Fruit fly (Drosophila melanogaster) whole organism, pupa: ENCODE results near the gene Jon74E.

Experiments
- CG10348 ChIP-seq: fragments of 200-800 bp; sonication (Bioruptor generic); IDR thresholded peaks from 2 replicates; pipeline ENCODE4 v1.3.6; 2022; ENCODE audit warnings: missing biosample characterization, missing genetic modification characterization
- CG12605 ChIP-seq: fragments of 200-800 bp; sonication (Bioruptor generic); IDR thresholded peaks from 2 replicates; pipeline ENCODE4 v1.3.6; 2022; ENCODE audit warnings: missing biosample characterization, missing genetic modification characterization
- CG13204 ChIP-seq: fragments of 200-800 bp; sonication (Bioruptor generic); optimal IDR thresholded peaks from 2 replicates; lab custom pipeline; 2018; ENCODE audit warnings: missing biosample characterization, mild to moderate bottlenecking, missing genetic modification characterization, moderate library complexity
- CG14655 ChIP-seq: fragments of 200-800 bp; sonication (Bioruptor generic); optimal IDR thresholded peaks from 3 replicates; lab custom pipeline; 2017; ENCODE audit warnings: mild to moderate bottlenecking, missing biosample characterization, missing genetic modification reagents, missing genetic modification characterization
- CG15710 ChIP-seq: fragments of 200-800 bp; sonication (Bioruptor generic); optimal IDR thresholded peaks from 2 replicates; lab custom pipeline; 2018; ENCODE audit warnings: missing biosample characterization, mild to moderate bottlenecking, missing genetic modification characterization, moderate library complexity
- CG17806 ChIP-seq: fragments of 200-800 bp; sonication (Bioruptor generic); optimal IDR thresholded peaks from 2 replicates; lab custom pipeline; 2018; ENCODE audit warnings: missing biosample characterization, mild to moderate bottlenecking, missing genetic modification characterization, moderate library complexity
- CG32121 ChIP-seq: fragments of 200-800 bp; sonication (Bioruptor generic); IDR thresholded peaks from 2 replicates; pipeline ENCODE4 v1.3.6; 2022; ENCODE audit warnings: missing biosample characterization, missing genetic modification characterization
- CG34367 ChIP-seq: fragments of 200-800 bp; sonication (Bioruptor generic); optimal IDR thresholded peaks from 2 replicates; lab custom pipeline; 2018; ENCODE audit warnings: missing biosample characterization, mild to moderate bottlenecking, missing genetic modification characterization
- CG4496 ChIP-seq: fragments of 200-800 bp; sonication (Bioruptor generic); IDR thresholded peaks from 3 replicates; pipeline ENCODE4 v1.3.6; 2022; ENCODE audit warnings: missing biosample characterization, missing genetic modification characterization
- CG8159 ChIP-seq: fragments of 200-800 bp; sonication (Bioruptor generic); optimal IDR thresholded peaks from 3 replicates; lab custom pipeline; 2018; ENCODE audit warnings: missing biosample characterization, mild to moderate bottlenecking, missing genetic modification characterization, moderate library complexity
- CG8301 ChIP-seq: fragments of 200-800 bp; sonication (Bioruptor generic); optimal IDR thresholded peaks from 2 replicates; lab custom pipeline; 2018; ENCODE audit warnings: missing biosample characterization, mild to moderate bottlenecking, missing genetic modification characterization
- CG9948 ChIP-seq: fragments of 200-800 bp; sonication (Bioruptor generic); optimal IDR thresholded peaks from 2 replicates; lab custom pipeline; 2018; ENCODE audit warnings: missing biosample characterization, mild to moderate bottlenecking, missing genetic modification characterization, moderate library complexity
- D1 ChIP-seq: fragments of 200-800 bp; sonication (Bioruptor generic); optimal IDR thresholded peaks from 2 replicates; lab custom pipeline; 2018; ENCODE audit warnings: missing biosample characterization, mild to moderate bottlenecking, missing genetic modification characterization, moderate library complexity
- EcR ChIP-seq: fragments of 200-800 bp; sonication (Bioruptor generic); optimal IDR thresholded peaks from 3 replicates; lab custom pipeline; 2019; ENCODE audit warnings: missing biosample characterization, missing genetic modification characterization, mild to moderate bottlenecking, moderate library complexity, missing genetic modification reagents
- Ets98B ChIP-seq: fragments of 200-800 bp; sonication (Bioruptor generic); IDR thresholded peaks from 2 replicates; pipeline ENCODE4 v1.3.6; 2022; ENCODE audit warnings: missing biosample characterization, missing genetic modification characterization
- Pif1A ChIP-seq: fragments of 200-800 bp; sonication (Bioruptor generic); optimal IDR thresholded peaks from 3 replicates; lab custom pipeline; 2016; ENCODE audit warnings: missing biosample characterization, missing genetic modification characterization
- Pif1B ChIP-seq: fragments of 200-800 bp; sonication (Bioruptor generic); optimal IDR thresholded peaks from 3 replicates; lab custom pipeline; 2016; ENCODE audit warnings: missing biosample characterization, missing genetic modification characterization
- Snoo ChIP-seq: fragments of 200-800 bp; sonication (Bioruptor generic); optimal IDR thresholded peaks from 3 replicates; lab custom pipeline; 2017; ENCODE audit warnings: missing biosample characterization, mild to moderate bottlenecking, missing genetic modification characterization, inconsistent platforms
- fd96Ca ChIP-seq: fragments of 200-800 bp; sonication (Bioruptor generic); IDR thresholded peaks from 3 replicates; pipeline ENCODE4 v1.3.6; 2022; ENCODE audit warnings: missing biosample characterization, missing genetic modification characterization
- gl ChIP-seq: fragments of 200-800 bp; sonication (Bioruptor generic); optimal IDR thresholded peaks from 2 replicates; lab custom pipeline; 2018; ENCODE audit warnings: missing biosample characterization, mild to moderate bottlenecking, missing genetic modification characterization
- rn ChIP-seq: fragments of 200-800 bp; sonication (Bioruptor generic); IDR thresholded peaks from 2 replicates; pipeline ENCODE4 v1.3.6; 2022; ENCODE audit warnings: missing biosample characterization, missing genetic modification characterization

The Jon74E gene

dm6 chr3L:17590049-17590448, 41.1 kb upstream of the Jon74E start:
- TF ChIP-seq CG32121 (GFP tag; lab: Robert Waterston, UW): no peak
- TF ChIP-seq CG13204 (GFP tag; lab: Kevin White, UChicago): no peak
- TF ChIP-seq CG10348: no peak
- TF ChIP-seq CG8159 (tag; lab: Kevin White, UChicago): peak; percentile 59
- no peak for TF ChIP-seq Pif1A (GFP tag; lab: Kevin White, UChicago)
- TF ChIP-seq D1 (tag; lab: Kevin White, UChicago): no peak
- TF ChIP-seq fd96Ca (GFP tag; lab: Robert Waterston, UW): no peak
- no peak for TF ChIP-seq CG4496 (GFP tag; lab: Robert Waterston, UW)
- TF ChIP-seq CG14655: peak; percentile 41
- TF ChIP-seq rn (GFP tag; lab: Robert Waterston, UW): no peak
- peak; percentile 18 for TF ChIP-seq CG34367
- no peak for TF ChIP-seq Ets98B (GFP tag; lab: Robert Waterston, UW)
- peak; percentile 22 for TF ChIP-seq CG15710
- peak; percentile 50 for TF ChIP-seq CG9948 (tag; lab: Kevin White, UChicago)
- peak; percentile 45 for TF ChIP-seq CG17806 (tag; lab: Kevin White, UChicago)
- peak; percentile 29 for TF ChIP-seq CG8301 (tag; lab: Kevin White, UChicago)
- TF ChIP-seq CG12605 (GFP tag; lab: Robert Waterston, UW): no peak
- no peak for TF ChIP-seq Snoo (tag; lab: Kevin White, UChicago)
- no peak for TF ChIP-seq EcR (GFP tag; lab: Kevin White, UChicago)
- TF ChIP-seq gl (tag; lab: Kevin White, UChicago): peak; percentile 19
- no peak for TF ChIP-seq Pif1B (GFP tag; lab: Kevin White, UChicago)
- TF ChIP-seq, all 21 proteins: peak for 8

dm6 chr3L:17588686-17589085, 39.8 kb upstream of the Jon74E start:
- TF ChIP-seq CG32121 (GFP tag; lab: Robert Waterston, UW): no peak
- no peak for TF ChIP-seq CG8301 (tag; lab: Kevin White, UChicago)
- no peak for TF ChIP-seq CG14655
- no peak for TF ChIP-seq CG13204 (GFP tag; lab: Kevin White, UChicago)
- no peak for TF ChIP-seq Snoo (tag; lab: Kevin White, UChicago)
- no peak for TF ChIP-seq CG9948 (tag; lab: Kevin White, UChicago)
- TF ChIP-seq gl (tag; lab: Kevin White, UChicago): no peak

- TF ChIP-seq gl (tag; lab: Kevin White, UChicago): no peak
- no peak for TF ChIP-seq rn (GFP tag; lab: Robert Waterston, UW)
- no peak for TF ChIP-seq EcR (GFP tag; lab: Kevin White, UChicago)
- peak; percentile 55 for TF ChIP-seq CG14655
- no peak; the same call in 1 of the 2 replicates for TF ChIP-seq CG10348
- peak; percentile 53; the same call in 2 of the 3 replicates for TF ChIP-seq fd96Ca (GFP tag; lab: Robert Waterston, UW)
- TF ChIP-seq CG9948 (tag; lab: Kevin White, UChicago): peak; percentile 54
- TF ChIP-seq CG32121 (GFP tag; lab: Robert Waterston, UW): peak; percentile 64
- no peak for TF ChIP-seq CG8159 (tag; lab: Kevin White, UChicago)
- no peak for TF ChIP-seq Pif1B (GFP tag; lab: Kevin White, UChicago)
- TF ChIP-seq Ets98B (GFP tag; lab: Robert Waterston, UW): peak; percentile 21; the same call in 1 of the 2 replicates
- no peak for TF ChIP-seq D1 (tag; lab: Kevin White, UChicago)
- peak; percentile 18 for TF ChIP-seq CG17806 (tag; lab: Kevin White, UChicago)
- TF ChIP-seq CG8301 (tag; lab: Kevin White, UChicago): peak; percentile 16
- TF ChIP-seq, all 21 proteins: peak for 7
Observed at dm6 chr3L:17587897-17588296, 39.0 kb upstream of the Jon74E start.

- peak; percentile 39; the same call in 1 of the 3 replicates for TF ChIP-seq CG4496 (GFP tag; lab: Robert Waterston, UW)
- no peak for TF ChIP-seq Pif1A (GFP tag; lab: Kevin White, UChicago)
- TF ChIP-seq CG10348: no peak
- 0 out of 2 replicates have a peak, but pooled peaks have one; percentile 7 for TF ChIP-seq CG12605 (GFP tag; lab: Robert Waterston, UW)
- TF ChIP-seq CG32121 (GFP tag; lab: Robert Waterston, UW): peak; percentile 54
- TF ChIP-seq gl (tag; lab: Kevin White, UChicago): no peak
- TF ChIP-seq Snoo (tag; lab: Kevin White, UChicago): no peak
- no peak for TF ChIP-seq Pif1B (GFP tag; lab: Kevin White, UChicago)
- TF ChIP-seq CG15710: no peak
- TF ChIP-seq EcR (GFP tag; lab: Kevin White, UChicago): no peak
- no peak for TF ChIP-seq CG14655
- no peak for TF ChIP-seq CG34367
- peak; percentile 66; the same call in 2 of the 3 replicates for TF ChIP-seq fd96Ca (GFP tag; lab: Robert Waterston, UW)
- TF ChIP-seq Ets98B (GFP tag; lab: Robert Waterston, UW): no peak
Observed at dm6 chr3L:17587292-17587691, 38.4 kb upstream of the Jon74E start.

- TF ChIP-seq CG32121 (GFP tag; lab: Robert Waterston, UW): peak; percentile 83
- 0 out of 2 replicates have a peak, but pooled peaks have one; percentile 48 for TF ChIP-seq CG10348
- TF ChIP-seq EcR (GFP tag; lab: Kevin White, UChicago): peak; percentile 6
- TF ChIP-seq rn (GFP tag; lab: Robert Waterston, UW): no peak
- no peak for TF ChIP-seq CG34367
- TF ChIP-seq Pif1A (GFP tag; lab: Kevin White, UChicago): no peak
- TF ChIP-seq fd96Ca (GFP tag; lab: Robert Waterston, UW): peak; percentile 53; the same call in 1 of the 3 replicates
- no peak for TF ChIP-seq CG17806 (tag; lab: Kevin White, UChicago)
- TF ChIP-seq CG4496 (GFP tag; lab: Robert Waterston, UW): 0 out of 3 replicates have a peak, but pooled peaks have one; percentile 11
- peak; percentile 55 for TF ChIP-seq CG14655
- no peak for TF ChIP-seq gl (tag; lab: Kevin White, UChicago)
- no peak for TF ChIP-seq CG12605 (GFP tag; lab: Robert Waterston, UW)
- no peak for TF ChIP-seq Pif1B (GFP tag; lab: Kevin White, UChicago)
- TF ChIP-seq D1 (tag; lab: Kevin White, UChicago): no peak
- TF ChIP-seq CG8159 (tag; lab: Kevin White, UChicago): no peak
- peak; percentile 34 for TF ChIP-seq CG13204 (GFP tag; lab: Kevin White, UChicago)
- peak; percentile 21 for TF ChIP-seq CG9948 (tag; lab: Kevin White, UChicago)
- TF ChIP-seq Ets98B (GFP tag; lab: Robert Waterston, UW): peak; percentile 50; the same call in 1 of the 2 replicates
- no peak for TF ChIP-seq Snoo (tag; lab: Kevin White, UChicago)
- no peak for TF ChIP-seq CG15710
- peak; percentile 12 for TF ChIP-seq CG8301 (tag; lab: Kevin White, UChicago)
Observed at dm6 chr3L:17586370-17587048, 37.6 kb upstream of the Jon74E start.
